Worm (Caenorhabditis elegans): ENCODE results near the gene B0034.2.

The B0034.2 gene

DNA sequence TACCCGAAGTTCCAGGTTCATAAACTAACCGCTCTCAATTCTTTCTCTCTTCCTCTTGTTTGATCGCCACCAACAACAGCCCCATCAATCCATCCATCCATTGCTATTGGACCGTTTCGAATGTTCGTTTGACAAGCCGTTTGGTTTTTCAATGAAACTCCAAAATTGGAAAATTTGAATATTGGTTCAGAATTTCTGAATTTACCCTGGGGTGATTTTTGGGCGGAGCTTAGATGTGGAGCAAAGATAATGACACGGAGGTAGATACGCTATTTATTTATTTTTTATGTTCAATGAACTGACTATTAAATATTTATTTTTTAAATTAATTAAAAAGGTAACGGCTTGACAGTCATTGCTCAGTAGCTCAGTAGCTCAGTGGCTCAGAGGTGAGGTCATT lies at the start of gene B0034.2:
B0034.2 (minus strand) TSS at position 101 of the 400 bp plus-strand sequence.
- TF ChIP-seq lag-1 (GFP tag; IDR thresholded peaks at IDR 0.05), result no peak
- TF ChIP-seq B0035.1 (tag; optimal IDR thresholded peaks at IDR 0.05), result no peak
- TF ChIP-seq Y79H2A.3 (GFP tag; conservative IDR thresholded peaks at IDR 0.05), result no peak
- no peak for TF ChIP-seq nhr-90 (tag; optimal IDR thresholded peaks at IDR 0.05)
- TF ChIP-seq die-1 (tag; optimal IDR thresholded peaks at IDR 0.05), result no peak
- TF ChIP-seq attf-6 (GFP tag; IDR thresholded peaks at IDR 0.05), result no peak
- TF ChIP-seq dpl-1 (GFP tag; optimal IDR thresholded peaks at IDR 0.05), result no peak

DNA sequence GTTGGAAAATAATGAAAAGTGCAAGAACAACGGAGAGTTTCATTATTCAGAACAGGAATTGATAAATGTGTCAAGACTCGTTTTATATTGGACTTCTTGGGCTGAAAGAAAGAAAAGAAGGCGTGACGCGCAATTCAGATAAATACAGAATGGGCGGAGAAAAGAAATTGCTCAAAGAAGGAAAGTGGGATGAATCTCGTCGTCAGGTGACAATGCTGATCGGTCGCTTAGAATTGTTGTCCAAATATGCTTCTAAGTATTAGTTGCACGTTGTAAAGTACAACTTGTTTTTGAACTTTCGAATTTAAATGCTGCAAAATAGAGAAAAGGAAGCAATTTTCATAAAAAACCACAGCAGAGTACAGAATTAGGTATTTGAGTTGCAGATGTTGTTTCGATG lies 46.5 kb upstream of the B0034.2 start, which contains the start of gene ins-3:
ins-3 (minus strand) TSS at position 101 of the 400 bp plus-strand sequence.
- TF ChIP-seq ztf-22 (GFP tag; optimal IDR thresholded peaks at IDR 0.05), result no peak
- no peak for TF ChIP-seq C06A6.2 (GFP tag; conservative IDR thresholded peaks at IDR 0.05)
- TF ChIP-seq unc-130 (GFP tag; optimal IDR thresholded peaks at IDR 0.05), result no peak
- no peak for TF ChIP-seq ceh-27 (GFP tag; optimal IDR thresholded peaks at IDR 0.05)
- TF ChIP-seq Y53F4B.3 (GFP tag; IDR thresholded peaks at IDR 0.05), result no peak
- TF ChIP-seq mel-28 (tag; optimal IDR thresholded peaks at IDR 0.05; ENCODE audit: borderline replicate concordance), result no peak
- TF ChIP-seq nhr-179 (tag; optimal IDR thresholded peaks at IDR 0.05), result no peak
- TF ChIP-seq attf-3 (GFP tag; conservative IDR thresholded peaks at IDR 0.05), result no peak
- no peak for TF ChIP-seq Y56A3A.18 (GFP tag; IDR thresholded peaks at IDR 0.05)
- TF ChIP-seq mes-4 (tag; optimal IDR thresholded peaks at IDR 0.05), result no peak

DNA sequence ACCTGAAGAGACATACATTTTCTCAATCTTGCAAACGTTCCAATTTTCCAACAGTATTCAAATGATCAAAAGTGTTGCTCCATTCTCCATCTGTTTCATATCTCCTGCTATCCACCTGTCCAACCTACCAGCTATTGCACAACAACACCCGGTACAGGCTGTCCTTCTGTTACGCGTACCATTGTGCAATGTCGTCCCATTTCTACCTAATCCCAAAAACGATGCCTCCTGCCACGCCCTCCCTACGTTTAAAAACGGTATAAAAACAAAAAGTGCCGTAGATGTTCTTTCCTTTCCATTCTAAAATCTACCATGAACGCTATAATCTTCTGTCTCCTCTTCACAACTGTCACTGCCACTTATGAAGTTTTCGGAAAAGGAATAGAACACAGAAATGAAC lies 44.1 kb upstream of the B0034.2 start, which contains the start of gene ins-2:
ins-2 (plus strand) TSS at position 301 of the 400 bp plus-strand sequence.
- TF ChIP-seq ztf-6 (GFP tag; IDR thresholded peaks at IDR 0.05) (no peak), C17E4.6 (GFP tag; IDR thresholded peaks at IDR 0.05) (no peak), F57C9.4 (tag; optimal IDR thresholded peaks at IDR 0.05) (no peak), atf-7 (tag; optimal IDR thresholded peaks at IDR 0.05) (no peak), somi-1 (GFP tag; optimal IDR thresholded peaks at IDR 0.05) (no peak), egrh-3 (GFP tag; IDR thresholded peaks at IDR 0.05) (no peak), tbp1 (GFP tag; optimal IDR thresholded peaks at IDR 0.05) (no peak), Y79H2A.3 (GFP tag; conservative IDR thresholded peaks at IDR 0.05) (no peak), B0261.1 (tag; optimal IDR thresholded peaks at IDR 0.05) (no peak), hlh-12 (tag; optimal IDR thresholded peaks at IDR 0.05) (no peak), let-526 (GFP tag; IDR thresholded peaks at IDR 0.05) (no peak), mcd-1 (GFP tag; IDR thresholded peaks at IDR 0.05) (no peak), T26A5.8 (tag; optimal IDR thresholded peaks at IDR 0.05) (no peak), F55B11.4 (tag; optimal IDR thresholded peaks at IDR 0.05; ENCODE audit: borderline replicate concordance, insufficient read depth) (no peak), lin-54 (GFP tag; optimal IDR thresholded peaks at IDR 0.05) (no peak), nhr-179 (tag; optimal IDR thresholded peaks at IDR 0.05) (no peak), ekl-4 (GFP tag; IDR thresholded peaks at IDR 0.05) (no peak), egl-44 (GFP tag; IDR thresholded peaks at IDR 0.05) (no peak)

DNA sequence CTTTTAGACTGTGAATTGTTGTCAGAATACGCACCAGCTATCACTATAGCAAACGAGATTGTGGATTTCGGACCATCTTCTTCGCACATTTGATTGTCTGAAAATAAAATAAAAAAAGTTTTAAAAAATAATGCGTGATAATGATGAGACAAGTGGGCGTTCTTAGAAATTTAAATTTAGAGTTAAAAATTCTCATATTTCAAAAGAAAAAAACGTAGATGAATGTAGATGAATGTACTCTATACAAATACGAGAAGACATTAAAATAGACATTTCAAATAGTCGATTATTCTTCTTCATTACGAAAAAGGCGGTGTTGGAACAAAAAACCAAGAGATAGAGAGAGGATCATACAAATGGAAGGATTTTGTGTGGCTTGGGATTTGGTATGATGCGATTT lies 30.7 kb upstream of the B0034.2 start, which contains the start of gene B0034.5:
B0034.5 (minus strand) TSS at position 101 of the 400 bp plus-strand sequence.
- TF ChIP-seq rpc-1 (optimal IDR thresholded peaks at IDR 0.05), result no peak
- TF ChIP-seq rpc-1 (tag; optimal IDR thresholded peaks at IDR 0.05), result no peak
- no peak for TF ChIP-seq akir-1 (GFP tag; optimal IDR thresholded peaks at IDR 0.05)
- TF ChIP-seq tbp1 (GFP tag; optimal IDR thresholded peaks at IDR 0.05), result no peak
- no peak for TF ChIP-seq ceh-100 (GFP tag; IDR thresholded peaks at IDR 0.05)
- no peak for TF ChIP-seq ztf-6 (GFP tag; IDR thresholded peaks at IDR 0.05)
- TF ChIP-seq mel-28 (tag; optimal IDR thresholded peaks at IDR 0.05; ENCODE audit: borderline replicate concordance), result no peak
- no peak for TF ChIP-seq gei-17 (GFP tag; optimal IDR thresholded peaks at IDR 0.05)
- TF ChIP-seq dox-1 (GFP tag; IDR thresholded peaks at IDR 0.05), result no peak
- no peak for TF ChIP-seq lin-26 (GFP tag; IDR thresholded peaks at IDR 0.05)
- TF ChIP-seq Y56A3A.18 (GFP tag; IDR thresholded peaks at IDR 0.05), result no peak
- no peak for TF ChIP-seq Y95B8A.8 (GFP tag; IDR thresholded peaks at IDR 0.05)

Data from whole organism, young adult.